Worm (Caenorhabditis elegans): Measurements from ENCODE around the gene deb-1.

DNA sequence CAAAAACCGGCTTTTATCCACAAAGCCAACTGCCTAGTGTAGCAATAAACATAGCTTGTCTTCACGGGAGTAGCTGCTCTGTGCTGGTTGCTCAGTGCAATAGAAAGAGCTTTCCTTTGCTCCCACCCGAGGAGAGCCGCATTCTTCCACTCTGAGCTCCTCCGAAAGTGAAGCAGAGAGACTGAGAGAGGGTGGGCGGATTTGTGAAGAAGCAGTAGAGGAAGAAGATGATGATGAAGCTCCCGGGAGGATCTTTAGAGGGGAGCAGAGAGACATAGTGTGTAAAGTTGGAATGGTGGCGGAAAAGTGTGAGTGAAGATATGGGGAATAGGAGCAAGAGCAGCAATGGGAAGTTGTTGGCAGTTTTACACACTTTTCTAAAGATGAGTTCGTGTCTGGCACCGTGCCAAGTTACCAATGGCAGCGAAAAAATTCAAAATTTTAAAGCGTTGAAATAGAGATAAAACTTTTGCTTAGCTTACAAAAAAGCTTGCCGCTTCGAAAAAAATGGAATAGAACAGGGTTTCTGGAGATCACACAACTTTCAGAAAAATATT, 4.5 kb upstream of the deb-1 start, which contains the start of gene ZC477.4:
- TF ChIP-seq elt-3 (tag; optimal IDR thresholded peaks at IDR 0.05) (no peak), nhr-11 (tag; optimal IDR thresholded peaks at IDR 0.05) (no peak), ceh-82 (tag; optimal IDR thresholded peaks at IDR 0.05) (no peak), ama-1 (optimal IDR thresholded peaks at IDR 0.05) (no peak), ztf-11 (tag; optimal IDR thresholded peaks at IDR 0.05) (no peak), jun-1 (tag; optimal IDR thresholded peaks at IDR 0.05) (no peak), zag-1 (tag; optimal IDR thresholded peaks at IDR 0.05) (no peak), snpc-4 (tag; optimal IDR thresholded peaks at IDR 0.05) (no peak), elt-1 (tag; optimal IDR thresholded peaks at IDR 0.05) (no peak), ceh-28 (tag; optimal IDR thresholded peaks at IDR 0.05) (no peak), nhr-76 (tag; optimal IDR thresholded peaks at IDR 0.05) (no peak), mdl-1 (tag; optimal IDR thresholded peaks at IDR 0.05) (no peak), aly-2 (tag; optimal IDR thresholded peaks at IDR 0.05) (no peak), nhr-237 (tag; optimal IDR thresholded peaks at IDR 0.05) (no peak)

Measured in whole organism, L3 larva.